Worm (Caenorhabditis elegans): ENCODE measurements around the gene C30B5.6.

C30B5.6 gene

DNA sequence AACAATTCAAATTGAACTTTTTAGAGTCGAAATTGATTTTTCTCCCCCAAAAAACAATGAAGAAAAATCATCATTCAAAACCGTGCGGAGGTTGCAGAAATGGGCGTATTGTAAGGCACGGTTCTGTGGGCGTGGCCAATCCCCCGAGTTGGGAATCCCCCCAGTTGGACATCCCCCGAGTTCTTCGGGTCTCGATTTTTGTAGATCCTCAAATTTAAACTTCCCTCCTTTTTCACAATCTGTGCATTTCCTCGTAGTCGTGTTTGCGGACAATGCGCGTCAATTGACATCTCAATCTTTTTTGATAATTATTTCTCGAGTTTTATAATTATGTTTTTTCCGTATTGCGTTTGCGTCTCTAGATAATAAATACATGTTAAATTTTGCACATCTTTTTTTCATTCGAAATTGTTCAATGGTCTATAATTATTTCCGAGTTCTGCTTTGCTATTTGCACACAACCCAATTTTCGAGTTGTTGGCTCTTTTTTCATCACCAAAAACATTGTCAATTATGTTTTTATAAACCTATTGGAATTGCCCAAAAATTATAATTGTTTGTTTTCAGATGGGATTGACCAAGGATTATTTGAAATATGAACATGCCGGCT is 47.5 kb upstream of the C30B5.6 start, which contains the start of gene F13H8.2 (continued):
- TF ChIP-seq mab-9 (GFP tag; IDR thresholded peaks at IDR 0.05) = peak; percentile 83
- peak; percentile 82 to 90 for TF ChIP-seq lsy-2 (tag; optimal IDR thresholded peaks at IDR 0.05)
- TF ChIP-seq nhr-20 (tag; optimal IDR thresholded peaks at IDR 0.05) = peak; percentile 84
- peak; percentile 68 for TF ChIP-seq fkh-8 (tag; optimal IDR thresholded peaks at IDR 0.05)
- peak; percentile 75 for TF ChIP-seq lin-14 (GFP tag; optimal IDR thresholded peaks at IDR 0.05)
- TF ChIP-seq pag-3 (tag; optimal IDR thresholded peaks at IDR 0.05; ENCODE audit: borderline replicate concordance, insufficient read depth) = no peak
- no peak for TF ChIP-seq ceh-63 (GFP tag; optimal IDR thresholded peaks at IDR 0.05)
- TF ChIP-seq lin-15B (tag; optimal IDR thresholded peaks at IDR 0.05) = peak; percentile 70
- no peak for TF ChIP-seq hlh-4 (tag; optimal IDR thresholded peaks at IDR 0.05)
- TF ChIP-seq C04F5.9 (tag; optimal IDR thresholded peaks at IDR 0.05) = peak; percentile 58
- peak; percentile 54 for TF ChIP-seq zip-4 (GFP tag; optimal IDR thresholded peaks at IDR 0.05)
- TF ChIP-seq nhr-85 (tag) = peak; percentile 88
- TF ChIP-seq efl-1 (optimal IDR thresholded peaks at IDR 0.05) = peak; percentile 97 to 99
- TF ChIP-seq efl-1 (GFP tag; optimal IDR thresholded peaks at IDR 0.05 in 1 of 2) = peak; percentile 98 to 100
- TF ChIP-seq rnt-1 (tag; optimal IDR thresholded peaks at IDR 0.05) = peak; percentile 88
- TF ChIP-seq mef-2 (tag; optimal IDR thresholded peaks at IDR 0.05) = no peak
- peak; percentile 58 for TF ChIP-seq irx-1 (tag; optimal IDR thresholded peaks at IDR 0.05)
- peak; percentile 77 for TF ChIP-seq nhr-90 (tag; optimal IDR thresholded peaks at IDR 0.05; ENCODE audit: poor library complexity)
- TF ChIP-seq F16B12.6 (tag; optimal IDR thresholded peaks at IDR 0.05) = peak; percentile 98
- TF ChIP-seq fkh-10 (GFP tag; optimal IDR thresholded peaks at IDR 0.05) = peak; percentile 20
- TF ChIP-seq mep-1 (tag; optimal IDR thresholded peaks at IDR 0.05) = peak; percentile 80
- TF ChIP-seq C34B4.2 (tag; optimal IDR thresholded peaks at IDR 0.05) = no peak
- peak; percentile 82 for TF ChIP-seq grh-1 (GFP tag; IDR thresholded peaks at IDR 0.05)
- no peak for TF ChIP-seq nhr-76 (tag; optimal IDR thresholded peaks at IDR 0.05)
- no peak for TF ChIP-seq efl-3 (GFP tag; optimal IDR thresholded peaks at IDR 0.05)
- TF ChIP-seq fos-1 (tag; optimal IDR thresholded peaks at IDR 0.05) = peak; percentile 51
- peak; percentile 96 to 98 for TF ChIP-seq lin-35 (GFP tag; optimal IDR thresholded peaks at IDR 0.05)
- TF ChIP-seq nhr-237 (tag; optimal IDR thresholded peaks at IDR 0.05) = no peak
- TF ChIP-seq zag-1 (tag; optimal IDR thresholded peaks at IDR 0.05) = no peak
- TF ChIP-seq tbx-2 (tag; optimal IDR thresholded peaks at IDR 0.05) = peak; percentile 86
- no peak for TF ChIP-seq fkh-4 (tag; optimal IDR thresholded peaks at IDR 0.05; ENCODE audit: borderline replicate concordance)
- TF ChIP-seq hpl-2 (GFP tag; optimal IDR thresholded peaks at IDR 0.05) = no peak
- TF ChIP-seq nhr-47 (tag; optimal IDR thresholded peaks at IDR 0.05) = peak; percentile 91
- TF ChIP-seq ama-1 (optimal IDR thresholded peaks at IDR 0.05) = peak; percentile 67
- TF ChIP-seq lin-13 (GFP tag; optimal IDR thresholded peaks at IDR 0.05) = peak; percentile 56
- peak; percentile 74 to 78 (median 75) for TF ChIP-seq ceh-82 (tag; optimal IDR thresholded peaks at IDR 0.05)

- TF ChIP-seq efl-1 (optimal IDR thresholded peaks at IDR 0.05) = no peak
- no peak for TF ChIP-seq efl-1 (GFP tag; optimal IDR thresholded peaks at IDR 0.05 in 1 of 2)
- TF ChIP-seq rnt-1 (tag; optimal IDR thresholded peaks at IDR 0.05) = no peak
- no peak for TF ChIP-seq jun-1 (tag; optimal IDR thresholded peaks at IDR 0.05)
- no peak for TF ChIP-seq lin-13 (GFP tag; optimal IDR thresholded peaks at IDR 0.05)
- no peak for TF ChIP-seq F16B12.6 (tag; optimal IDR thresholded peaks at IDR 0.05)
- no peak for TF ChIP-seq nhr-237 (tag; optimal IDR thresholded peaks at IDR 0.05)
- TF ChIP-seq unc-130 (tag; optimal IDR thresholded peaks at IDR 0.05) = no peak
- TF ChIP-seq nhr-19 (GFP tag; conservative IDR thresholded peaks at IDR 0.05) = no peak
- no peak for TF ChIP-seq sup-37 (GFP tag; optimal IDR thresholded peaks at IDR 0.05)
- TF ChIP-seq tbx-2 (tag; optimal IDR thresholded peaks at IDR 0.05) = no peak
- TF ChIP-seq mep-1 (tag; optimal IDR thresholded peaks at IDR 0.05) = no peak
- TF ChIP-seq elt-2 (tag; optimal IDR thresholded peaks at IDR 0.05) = no peak
- TF ChIP-seq nhr-20 (tag; optimal IDR thresholded peaks at IDR 0.05) = no peak
- no peak for TF ChIP-seq nhr-11 (tag; optimal IDR thresholded peaks at IDR 0.05)
- TF ChIP-seq ets-5 (GFP tag; IDR thresholded peaks at IDR 0.05) = no peak
- no peak for TF ChIP-seq lin-15B (tag; optimal IDR thresholded peaks at IDR 0.05)
- TF ChIP-seq isw-1 (GFP tag; IDR thresholded peaks at IDR 0.05) = no peak
- no peak for TF ChIP-seq unc-62 (GFP tag; optimal IDR thresholded peaks at IDR 0.05)
- no peak for TF ChIP-seq lsy-2 (tag; optimal IDR thresholded peaks at IDR 0.05)
- no peak for TF ChIP-seq zip-4 (GFP tag; optimal IDR thresholded peaks at IDR 0.05)
These were observed 45.5 kb upstream of the C30B5.6 start, which contains the start of gene F13H8.8 for ce11 chrII:6267983-6268382. Gene F13H8.8, minus strand, starts transcription at chrII:6268083.
